Worm (Caenorhabditis elegans): ENCODE measurements around the gene T26A5.8.

Gene T26A5.8

ce11 chrIII:6464113-6464571 is 1.5 kb upstream of the T26A5.8 start (continued):
- TF ChIP-seq hlh-30 (tag; optimal IDR thresholded peaks at IDR 0.05; ENCODE audit: insufficient read depth) (peak; percentile 68), nhr-11 (tag; optimal IDR thresholded peaks at IDR 0.05) (no peak), pqm-1 (tag; optimal IDR thresholded peaks at IDR 0.05) (peak; percentile 5), K02D7.2 (tag; optimal IDR thresholded peaks at IDR 0.05) (no peak), unc-3 (GFP tag; conservative IDR thresholded peaks at IDR 0.05) (peak; percentile 41; the same call in 1 of the 2 replicates), unc-3 (tag; optimal IDR thresholded peaks at IDR 0.05) (no peak), ets-4 (tag; optimal IDR thresholded peaks at IDR 0.05) (peak; percentile 78), npax-4 (tag; optimal IDR thresholded peaks at IDR 0.05) (no peak), ceh-45 (GFP tag; IDR thresholded peaks at IDR 0.05) (no peak), ref-2 (tag; optimal IDR thresholded peaks at IDR 0.05) (peak; percentile 28), hlh-13 (GFP tag; optimal IDR thresholded peaks at IDR 0.05) (no peak), Y22D7AL.16 (tag; optimal IDR thresholded peaks at IDR 0.05) (peak; percentile 34), ama-1 (optimal IDR thresholded peaks at IDR 0.05) (no peak), odd-2 (tag; optimal IDR thresholded peaks at IDR 0.05) (no peak), hlh-15 (tag; optimal IDR thresholded peaks at IDR 0.05) (no peak), ceh-14 (tag; optimal IDR thresholded peaks at IDR 0.05) (peak; percentile 24), fkh-6 (tag; optimal IDR thresholded peaks at IDR 0.05) (no peak), madf-2 (tag; optimal IDR thresholded peaks at IDR 0.05) (no peak), unc-42 (tag; optimal IDR thresholded peaks at IDR 0.05) (no peak), zip-5 (tag; optimal IDR thresholded peaks at IDR 0.05) (no peak), eyg-1 (tag; optimal IDR thresholded peaks at IDR 0.05) (peak; percentile 32), sdc-2 (tag; optimal IDR thresholded peaks at IDR 0.05) (peak; percentile 5), ztf-16 (tag; optimal IDR thresholded peaks at IDR 0.05) (no peak), T23F11.4 (GFP tag; optimal IDR thresholded peaks at IDR 0.05) (no peak), F13H6.1 (tag; optimal IDR thresholded peaks at IDR 0.05) (peak; percentile 5), ceh-48 (tag; optimal IDR thresholded peaks at IDR 0.05) (no peak), dmd-4 (tag; optimal IDR thresholded peaks at IDR 0.05; ENCODE audit: borderline replicate concordance) (no peak), pag-3 (tag; optimal IDR thresholded peaks at IDR 0.05; ENCODE audit: borderline replicate concordance) (no peak), ceh-2 (tag; optimal IDR thresholded peaks at IDR 0.05) (peak; percentile 47), pros-1 (tag; optimal IDR thresholded peaks at IDR 0.05) (peak; percentile 71), nfya-1 (tag; optimal IDR thresholded peaks at IDR 0.05) (peak; percentile 90), ceh-30 (tag; optimal IDR thresholded peaks at IDR 0.05) (no peak)

ce11 chrIII:6463679-6464078 is 1.0 kb upstream of the T26A5.8 start, which contains the start of gene dlc-1:
Gene dlc-1, minus strand, starts transcription at chrIII:6463779.
- no peak for TF ChIP-seq dmd-4 (tag; optimal IDR thresholded peaks at IDR 0.05; ENCODE audit: borderline replicate concordance)
- TF ChIP-seq ceh-22 (tag; optimal IDR thresholded peaks at IDR 0.05), result no peak
- TF ChIP-seq hlh-13 (GFP tag; optimal IDR thresholded peaks at IDR 0.05), result no peak
- TF ChIP-seq ceh-48 (tag; optimal IDR thresholded peaks at IDR 0.05), result no peak
- TF ChIP-seq C38D4.7 (GFP tag; optimal IDR thresholded peaks at IDR 0.05), result no peak
- no peak for TF ChIP-seq pag-3 (tag; optimal IDR thresholded peaks at IDR 0.05; ENCODE audit: borderline replicate concordance)
- TF ChIP-seq rnt-1 (tag; optimal IDR thresholded peaks at IDR 0.05), result no peak
- TF ChIP-seq ceh-9 (tag; optimal IDR thresholded peaks at IDR 0.05), result no peak
- TF ChIP-seq ref-2 (tag; optimal IDR thresholded peaks at IDR 0.05), result no peak
- no peak for TF ChIP-seq fkh-6 (tag; optimal IDR thresholded peaks at IDR 0.05)
- no peak for TF ChIP-seq K09A11.1 (tag; optimal IDR thresholded peaks at IDR 0.05; ENCODE audit: insufficient read depth)
- TF ChIP-seq fkh-10 (GFP tag; optimal IDR thresholded peaks at IDR 0.05), result no peak
- no peak for TF ChIP-seq Y22D7AL.16 (tag; optimal IDR thresholded peaks at IDR 0.05)
- TF ChIP-seq ceh-6 (GFP tag; optimal IDR thresholded peaks at IDR 0.05), result no peak
- no peak for TF ChIP-seq lim-6 (tag; optimal IDR thresholded peaks at IDR 0.05)
- TF ChIP-seq nhr-232 (tag; optimal IDR thresholded peaks at IDR 0.05), result no peak
- no peak for TF ChIP-seq ceh-2 (tag; optimal IDR thresholded peaks at IDR 0.05)
- TF ChIP-seq npax-4 (tag; optimal IDR thresholded peaks at IDR 0.05), result no peak
- no peak for TF ChIP-seq ets-4 (tag; optimal IDR thresholded peaks at IDR 0.05)
